Fruit fly (Drosophila melanogaster): ENCODE data around the gene CG3473.
A peak's percentile ranks its signal among the peaks of the same experiment; 100 is the strongest.

The CG3473 gene

dm6 chr2L:14546629-14547366 is 16.7 kb downstream of the CG3473 start (continued):
- TF ChIP-seq her (GFP tag; optimal IDR thresholded peaks at IDR 0.05) (no peak), Dll (GFP tag; IDR thresholded peaks at IDR 0.05; ENCODE audit: partially characterized antibody) (no peak), dpn (GFP tag; optimal IDR thresholded peaks at IDR 0.05) (peak; percentile 78 to 87), Dp (GFP tag; optimal IDR thresholded peaks at IDR 0.05) (no peak), CG42726 (GFP tag; IDR thresholded peaks at IDR 0.05; ENCODE audit: partially characterized antibody) (no peak), ranshi (GFP tag; IDR thresholded peaks at IDR 0.05) (peak; percentile 74), vfl (GFP tag; optimal IDR thresholded peaks at IDR 0.05) (no peak), Lhr (GFP tag; optimal IDR thresholded peaks at IDR 0.05) (peak; percentile 74), CG4707 (GFP tag; optimal IDR thresholded peaks at IDR 0.05) (peak; percentile 77), CG10959 (GFP tag; IDR thresholded peaks at IDR 0.05) (peak; percentile 82), CG2889 (GFP tag; IDR thresholded peaks at IDR 0.05) (no peak), h (optimal IDR thresholded peaks at IDR 0.05) (no peak), row (GFP tag; IDR thresholded peaks at IDR 0.05) (peak; percentile 92), tll (GFP tag; optimal IDR thresholded peaks at IDR 0.05) (peak in 1 of 2 experiments; percentile 26), jing (GFP tag; optimal IDR thresholded peaks at IDR 0.05) (peak; percentile 89), nom (GFP tag; optimal IDR thresholded peaks at IDR 0.05) (peak; percentile 59), CG8359 (GFP tag; optimal IDR thresholded peaks at IDR 0.05; ENCODE audit: borderline replicate concordance) (peak; percentile 82), CG17186 (GFP tag; optimal IDR thresholded peaks at IDR 0.05) (peak; percentile 74), CG8478 (optimal IDR thresholded peaks at IDR 0.05) (no peak), CG18476 (GFP tag; optimal IDR thresholded peaks at IDR 0.05) (peak; percentile 79), ssp (GFP tag; IDR thresholded peaks at IDR 0.05) (peak; percentile 68), ro (GFP tag; IDR thresholded peaks at IDR 0.05) (peak; percentile 69; the same call in 1 of the 2 replicates), otp (GFP tag; IDR thresholded peaks at IDR 0.05) (peak; percentile 62; the same call in 2 of the 3 replicates), phol (tag; optimal IDR thresholded peaks at IDR 0.05) (peak; percentile 96), CG6254 (GFP tag; optimal IDR thresholded peaks at IDR 0.05) (peak; percentile 87), CG12769 (tag; optimal IDR thresholded peaks at IDR 0.05) (peak; percentile 63), luna (GFP tag; optimal IDR thresholded peaks at IDR 0.05) (no peak), gsb-n (tag; optimal IDR thresholded peaks at IDR 0.05) (peak; percentile 95), tio (GFP tag; optimal IDR thresholded peaks at IDR 0.05) (peak; percentile 86), Dfd (GFP tag; optimal IDR thresholded peaks at IDR 0.05) (no peak), CG14667 (GFP tag; IDR thresholded peaks at IDR 0.05) (peak; percentile 73), CG4360 (GFP tag; IDR thresholded peaks at IDR 0.05) (peak; percentile 62; the same call in 1 of the 2 replicates), klu (GFP tag; IDR thresholded peaks at IDR 0.05) (peak; percentile 51; the same call in 1 of the 2 replicates), chn (GFP tag; optimal IDR thresholded peaks at IDR 0.05) (peak; percentile 74), zfh1 (GFP tag; IDR thresholded peaks at IDR 0.05) (peak; percentile 88), CG8089 (GFP tag; optimal IDR thresholded peaks at IDR 0.05) (peak; percentile 76), Hr39 (optimal IDR thresholded peaks at IDR 0.05) (no peak), CG33213 (GFP tag; optimal IDR thresholded peaks at IDR 0.05) (peak; percentile 33), slp2 (GFP tag; optimal IDR thresholded peaks at IDR 0.05) (peak; percentile 81), pnt (GFP tag; optimal IDR thresholded peaks at IDR 0.05) (peak; percentile 81), CG13424 (tag; optimal IDR thresholded peaks at IDR 0.05) (peak; percentile 94), CG9609 (GFP tag; optimal IDR thresholded peaks at IDR 0.05) (peak; percentile 75), CG7745 (tag; optimal IDR thresholded peaks at IDR 0.05) (no peak), CG34376 (GFP tag; optimal IDR thresholded peaks at IDR 0.05) (no peak), Atf3 (GFP tag; optimal IDR thresholded peaks at IDR 0.05) (peak; percentile 60), ato (GFP tag; IDR thresholded peaks at IDR 0.05; ENCODE audit: partially characterized antibody) (no peak), NK7.1 (GFP tag; optimal IDR thresholded peaks at IDR 0.05) (peak; percentile 55), Hsf (GFP tag; optimal IDR thresholded peaks at IDR 0.05) (peak; percentile 86), CG17612 (GFP tag; IDR thresholded peaks at IDR 0.05) (no peak), Max (GFP tag; optimal IDR thresholded peaks at IDR 0.05) (peak; percentile 77)

Data from whole organism, embryonic.